Fruit fly (Drosophila melanogaster) S2 (cell line): ENCODE results near the gene CG31251.

Experiments used
- CG8478 ChIP-seq: fragments of >200 bp; optimal IDR thresholded peaks from 2 replicates; lab custom pipeline; 2018
- CTCF ChIP-seq, 2 experiments: fragments of >200 bp; optimal IDR thresholded peaks; 2 replicates each; lab custom pipeline; 2018

DNA sequence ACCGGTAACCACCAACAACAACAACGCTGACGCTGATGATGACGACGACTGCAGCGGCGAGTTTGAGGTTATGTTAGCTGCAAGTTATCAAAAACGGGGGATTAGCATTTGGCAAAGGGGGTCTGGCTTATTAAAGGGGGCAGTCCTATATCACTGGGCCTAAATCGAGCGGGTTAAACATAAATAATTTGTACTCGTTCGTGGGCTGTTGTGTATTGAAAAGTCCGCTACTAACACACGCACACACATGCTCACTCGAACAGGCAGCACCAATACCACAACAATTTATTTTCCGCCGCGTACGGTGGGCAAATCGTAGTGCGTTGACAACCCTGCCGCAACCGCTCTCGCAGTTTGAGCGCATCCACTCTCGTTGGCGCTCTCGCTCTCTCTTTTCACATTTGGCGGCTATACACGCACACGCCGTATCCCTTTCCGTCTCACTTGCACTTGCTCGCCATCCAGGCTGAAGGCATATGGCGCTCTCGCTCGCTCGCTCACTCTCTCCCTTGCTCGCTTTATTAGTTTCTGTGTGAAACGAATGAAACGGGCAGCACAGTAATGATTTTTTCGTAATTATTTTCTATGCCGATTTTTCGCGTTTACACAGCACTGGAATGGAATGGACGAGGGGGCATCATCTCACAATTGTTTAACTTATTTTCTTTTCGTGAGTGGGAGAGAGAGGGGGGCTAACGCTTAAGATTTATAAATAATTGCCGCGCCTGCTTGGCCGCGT lies 32.3 kb upstream of the CG31251 start:
- no peak for TF ChIP-seq CG8478 (lab: Kevin White, UChicago)
- TF ChIP-seq CTCF (optimal IDR thresholded peaks at IDR 0.05; lab: Kevin White, UChicago): peak; percentile 24 to 41
